Worm (Caenorhabditis elegans) whole organism, early embryonic: ENCODE measurements around the gene gfl-1.

Experiments
- B0310.2 ChIP-seq: sonication (generic microtip); optimal IDR thresholded peaks from 2 replicates; lab custom pipeline; 2016; ENCODE audit warnings: mild to moderate bottlenecking, missing genetic modification characterization, missing compliant biosample characterization
- F13C5.2 ChIP-seq: sonication (generic microtip); optimal IDR thresholded peaks from 2 replicates; lab custom pipeline; 2017; ENCODE audit warnings: mild to moderate bottlenecking, missing genetic modification characterization, inconsistent platforms, missing compliant biosample characterization
- aly-1 ChIP-seq: sonication (generic microtip); optimal IDR thresholded peaks from 2 replicates; lab custom pipeline; 2016; ENCODE audit warnings: missing genetic modification characterization, missing compliant biosample characterization
- ama-1 ChIP-seq: fragments of 150-350 bp; optimal IDR thresholded peaks from 2 replicates; lab custom pipeline; 2014
- ceh-13 ChIP-seq: fragments of 200-800 bp; sonication (Bioruptor generic); optimal IDR thresholded peaks from 2 replicates; lab custom pipeline; 2018; ENCODE audit warnings: mild to moderate bottlenecking, missing genetic modification characterization, missing compliant biosample characterization
- ceh-36 ChIP-seq: sonication (generic microtip); optimal IDR thresholded peaks from 2 replicates; lab custom pipeline; 2016; ENCODE audit warnings: missing genetic modification characterization, inconsistent platforms, missing compliant biosample characterization
- ets-7 ChIP-seq: sonication (generic microtip); optimal IDR thresholded peaks from 2 replicates; lab custom pipeline; 2016; ENCODE audit warnings: missing genotype, missing genetic modification characterization, missing compliant biosample characterization
- flt-1 ChIP-seq: fragments of 200-800 bp; sonication (Bioruptor generic); IDR thresholded peaks from 2 replicates; pipeline ENCODE4 v1.3.6; 2022; ENCODE audit warnings: missing genetic modification characterization, missing compliant biosample characterization
- hmbx-1 ChIP-seq: sonication (generic microtip); optimal IDR thresholded peaks from 2 replicates; lab custom pipeline; 2016; ENCODE audit warnings: mild to moderate bottlenecking, missing genetic modification characterization, missing compliant biosample characterization
- hmg-4 ChIP-seq: fragments of 200-800 bp; sonication (Bioruptor generic); optimal IDR thresholded peaks from 2 replicates; lab custom pipeline; 2018; ENCODE audit warnings: mild to moderate bottlenecking, missing genetic modification characterization, missing compliant biosample characterization
- hnd-1 ChIP-seq: sonication (generic microtip); optimal IDR thresholded peaks from 2 replicates; lab custom pipeline; 2016; ENCODE audit warnings: missing genetic modification characterization, missing compliant biosample characterization
- pes-1 ChIP-seq: fragments of 200-800 bp; sonication (Bioruptor generic); IDR thresholded peaks from 2 replicates; pipeline ENCODE4 v1.3.6; 2022; ENCODE audit warnings: missing genetic modification reagents, missing genetic modification characterization, missing compliant biosample characterization
- scrt-1 ChIP-seq: fragments of 200-800 bp; sonication (Bioruptor generic); IDR thresholded peaks from 2 replicates; pipeline ENCODE4 v1.3.6; 2022; ENCODE audit warnings: missing genetic modification characterization, missing compliant biosample characterization
- sea-1 ChIP-seq: fragments of 200-800 bp; sonication (Bioruptor generic); conservative IDR thresholded peaks from 2 replicates; pipeline ENCODE4 v1.3.6; 2022; ENCODE audit warnings: missing genetic modification characterization, missing compliant biosample characterization
- tbx-11 ChIP-seq: fragments of 200-800 bp; sonication (Bioruptor generic); IDR thresholded peaks from 2 replicates; pipeline ENCODE4 v1.3.6; 2022; ENCODE audit warnings: missing genetic modification characterization, missing compliant biosample characterization
- tbx-37 ChIP-seq: fragments of 200-800 bp; sonication (Bioruptor generic); conservative IDR thresholded peaks from 2 replicates; pipeline ENCODE4 v1.3.6; 2022; ENCODE audit warnings: missing genetic modification reagents, missing genetic modification characterization, missing compliant biosample characterization
- tra-4 ChIP-seq: sonication (generic microtip); optimal IDR thresholded peaks from 2 replicates; lab custom pipeline; 2017; ENCODE audit warnings: missing genetic modification characterization, missing compliant biosample characterization

Gene gfl-1

ce11 chrIV:11520960-11521359 lies at the start of gene gfl-1, which contains the start of gene M04B2.4:
TSS of gene gfl-1 (plus strand) at chrIV:11521290.
TSS of gene M04B2.4 (minus strand) at chrIV:11521031.
- TF ChIP-seq aly-1 (no peak), F13C5.2 (no peak), pes-1 (GFP tag; lab: Robert Waterston, UW) (no peak), ets-7 (tag; lab: Kevin White, UChicago) (no peak), scrt-1 (GFP tag; lab: Robert Waterston, UW) (no peak), tbx-37 (no peak), ceh-13 (GFP tag; lab: Kevin White, UChicago) (no peak), sea-1 (no peak), hmbx-1 (no peak), ceh-36 (tag; lab: Kevin White, UChicago) (no peak), B0310.2 (tag; lab: Kevin White, UChicago) (no peak), tra-4 (no peak), ama-1 (lab: Kevin White, UChicago) (no peak), flt-1 (GFP tag; lab: Robert Waterston, UW) (no peak), hnd-1 (tag; lab: Kevin White, UChicago) (no peak), tbx-11 (GFP tag; lab: Robert Waterston, UW) (no peak), hmg-4 (GFP tag; lab: Kevin White, UChicago) (no peak)

- TF ChIP-seq ets-7 (tag; lab: Kevin White, UChicago), result no peak
- no peak for TF ChIP-seq tra-4
- TF ChIP-seq pes-1 (GFP tag; lab: Robert Waterston, UW), result no peak
Observed at ce11 chrIV:11472023-11472422, 49.1 kb upstream of the gfl-1 start.

- TF ChIP-seq F13C5.2 (peak; percentile 95), flt-1 (GFP tag; lab: Robert Waterston, UW) (peak; percentile 91), hnd-1 (tag; lab: Kevin White, UChicago) (peak; percentile 87), sea-1 (peak; percentile 96), hmbx-1 (peak; percentile 92), aly-1 (peak; percentile 95), pes-1 (GFP tag; lab: Robert Waterston, UW) (peak; percentile 95), ceh-13 (GFP tag; lab: Kevin White, UChicago) (peak; percentile 84), hmg-4 (GFP tag; lab: Kevin White, UChicago) (peak; percentile 97), tra-4 (peak; percentile 62), ama-1 (lab: Kevin White, UChicago) (peak; percentile 65), tbx-37 (peak; percentile 95), B0310.2 (tag; lab: Kevin White, UChicago) (peak; percentile 92), ceh-36 (tag; lab: Kevin White, UChicago) (peak; percentile 93), scrt-1 (GFP tag; lab: Robert Waterston, UW) (peak; percentile 94), tbx-11 (GFP tag; lab: Robert Waterston, UW) (peak; percentile 97), ets-7 (tag; lab: Kevin White, UChicago) (peak; percentile 86)
Observed at ce11 chrIV:11474067-11474466, 47.0 kb upstream of the gfl-1 start.

- TF ChIP-seq hnd-1 (tag; lab: Kevin White, UChicago) (no peak), ceh-36 (tag; lab: Kevin White, UChicago) (no peak), ama-1 (lab: Kevin White, UChicago) (no peak), sea-1 (no peak), aly-1 (no peak), pes-1 (GFP tag; lab: Robert Waterston, UW) (no peak), tra-4 (no peak), hmbx-1 (no peak), hmg-4 (GFP tag; lab: Kevin White, UChicago) (no peak), flt-1 (GFP tag; lab: Robert Waterston, UW) (no peak), F13C5.2 (no peak), scrt-1 (GFP tag; lab: Robert Waterston, UW) (no peak), tbx-11 (GFP tag; lab: Robert Waterston, UW) (no peak), tbx-37 (no peak), B0310.2 (tag; lab: Kevin White, UChicago) (no peak), ets-7 (tag; lab: Kevin White, UChicago) (no peak), ceh-13 (GFP tag; lab: Kevin White, UChicago) (no peak)
Observed at ce11 chrIV:11475080-11475479, 46.0 kb upstream of the gfl-1 start.

- no peak for TF ChIP-seq ceh-36 (tag; lab: Kevin White, UChicago)
- no peak for TF ChIP-seq hmbx-1
- TF ChIP-seq tra-4, result no peak
- no peak for TF ChIP-seq scrt-1 (GFP tag; lab: Robert Waterston, UW)
- TF ChIP-seq aly-1, result no peak
- TF ChIP-seq ama-1 (lab: Kevin White, UChicago), result no peak
- TF ChIP-seq flt-1 (GFP tag; lab: Robert Waterston, UW), result no peak
- TF ChIP-seq hnd-1 (tag; lab: Kevin White, UChicago), result no peak
- no peak for TF ChIP-seq tbx-37
- TF ChIP-seq B0310.2 (tag; lab: Kevin White, UChicago), result no peak
Observed at ce11 chrIV:11479095-11479494, 42.0 kb upstream of the gfl-1 start, which contains the start of gene catp-8. TSS of gene catp-8 (minus strand) at chrIV:11479251.

- TF ChIP-seq hmg-4 (GFP tag; lab: Kevin White, UChicago) (no peak), ceh-36 (tag; lab: Kevin White, UChicago) (no peak), aly-1 (no peak), tbx-11 (GFP tag; lab: Robert Waterston, UW) (no peak), F13C5.2 (peak; percentile 57), flt-1 (GFP tag; lab: Robert Waterston, UW) (no peak), ceh-13 (GFP tag; lab: Kevin White, UChicago) (no peak)
Observed at ce11 chrIV:11480027-11480896, 40.8 kb upstream of the gfl-1 start, which contains the start of the genes mbf-1 and nse-4. TSS of gene mbf-1 (minus strand) at chrIV:11480369. TSS of gene nse-4 (plus strand) at chrIV:11480846.

- TF ChIP-seq tra-4 (no peak), ama-1 (lab: Kevin White, UChicago) (no peak)
Observed at ce11 chrIV:11486859-11487258, 34.2 kb upstream of the gfl-1 start.
